Worm (Caenorhabditis elegans): ENCODE measurements around the gene fbxb-45.

ce11 chrII:1091706-1092105, 47.9 kb upstream of the fbxb-45 start, which contains the start of gene snf-3:
- TF ChIP-seq ceh-82 (tag; optimal IDR thresholded peaks at IDR 0.05) (no peak), ztf-11 (tag; optimal IDR thresholded peaks at IDR 0.05) (no peak)

All from whole organism, L3 larva.